Fruit fly (Drosophila melanogaster) whole organism, embryonic: Measurements from ENCODE around the gene Sry-alpha.

ENCODE experiments used
- Adf1 ChIP-seq: fragments of 200-800 bp; sonication (Bioruptor generic); IDR thresholded peaks from 2 replicates; pipeline ENCODE4 v1.3.6; 2022; ENCODE audit warnings: missing biosample characterization, missing genetic modification characterization
- CG10431 ChIP-seq: fragments of 200-800 bp; sonication (Bioruptor generic); optimal IDR thresholded peaks from 3 replicates; lab custom pipeline; 2018; ENCODE audit warnings: missing biosample characterization, mild to moderate bottlenecking, missing genetic modification characterization
- CG11093 ChIP-seq: fragments of 200-800 bp; sonication (Bioruptor generic); IDR thresholded peaks from 3 replicates; pipeline ENCODE4 v1.3.6; 2022; ENCODE audit warnings: missing biosample characterization, missing genetic modification characterization
- CG11723 ChIP-seq: fragments of 200-800 bp; sonication (Bioruptor generic); optimal IDR thresholded peaks from 2 replicates; lab custom pipeline; 2017; ENCODE audit warnings: missing biosample characterization, mild to moderate bottlenecking, missing genetic modification characterization
- CG12071 ChIP-seq: fragments of 200-800 bp; sonication (Bioruptor generic); optimal IDR thresholded peaks from 3 replicates; lab custom pipeline; 2018; ENCODE audit warnings: missing biosample characterization, mild to moderate bottlenecking, missing genetic modification characterization
- CG12391 ChIP-seq: fragments of 200-800 bp; sonication (Bioruptor generic); optimal IDR thresholded peaks from 3 replicates; lab custom pipeline; 2018; ENCODE audit warnings: missing biosample characterization, mild to moderate bottlenecking, missing genetic modification characterization, moderate library complexity
- CG13624 ChIP-seq: fragments of 200-800 bp; sonication (Bioruptor generic); optimal IDR thresholded peaks from 2 replicates; lab custom pipeline; 2016; ENCODE audit warnings: missing biosample characterization, missing genetic modification characterization
- CG14860 ChIP-seq: fragments of 200-800 bp; sonication (Bioruptor generic); IDR thresholded peaks from 3 replicates; pipeline ENCODE4 v1.3.6; 2022; ENCODE audit warnings: missing biosample characterization, missing genetic modification characterization; ENCODE audit not compliant: partially characterized antibody
- CG1529 ChIP-seq: fragments of 200-800 bp; sonication (Bioruptor generic); optimal IDR thresholded peaks from 3 replicates; lab custom pipeline; 2018; ENCODE audit warnings: missing biosample characterization, missing genetic modification characterization
- CG15601 ChIP-seq: fragments of 200-800 bp; sonication (Bioruptor generic); optimal IDR thresholded peaks from 3 replicates; lab custom pipeline; 2019; ENCODE audit warnings: missing biosample characterization, mild to moderate bottlenecking, missing genetic modification characterization, moderate library complexity
- CG16815 ChIP-seq: fragments of 200-800 bp; sonication (Bioruptor generic); optimal IDR thresholded peaks from 3 replicates; lab custom pipeline; 2017; ENCODE audit warnings: missing biosample characterization, mild to moderate bottlenecking, missing genetic modification characterization
- CG17385 ChIP-seq: fragments of 200-800 bp; sonication (Bioruptor generic); optimal IDR thresholded peaks from 3 replicates; lab custom pipeline; 2018; ENCODE audit warnings: missing biosample characterization, mild to moderate bottlenecking, missing genetic modification characterization
- CG17829 ChIP-seq: fragments of 200-800 bp; optimal IDR thresholded peaks from 2 replicates; lab custom pipeline; 2019; ENCODE audit warnings: missing biosample characterization, mild to moderate bottlenecking, missing genetic modification characterization, moderate library complexity
- CG2199 ChIP-seq: fragments of 200-800 bp; sonication (Bioruptor generic); IDR thresholded peaks from 3 replicates; pipeline ENCODE4 v1.3.6; 2022; ENCODE audit warnings: missing biosample characterization, missing genetic modification characterization
- CG2875 ChIP-seq: fragments of 200-800 bp; sonication (Bioruptor generic); optimal IDR thresholded peaks from 2 replicates; lab custom pipeline; 2017; ENCODE audit warnings: missing biosample characterization, mild to moderate bottlenecking, missing genetic modification characterization, missing genetic modification reagents
- CG30020 ChIP-seq: fragments of 200-800 bp; optimal IDR thresholded peaks from 2 replicates; lab custom pipeline; 2019; ENCODE audit warnings: missing biosample characterization, mild to moderate bottlenecking, missing genetic modification characterization, moderate library complexity
- CG3281 ChIP-seq: fragments of 200-800 bp; sonication (Bioruptor generic); optimal IDR thresholded peaks from 3 replicates; lab custom pipeline; 2017; ENCODE audit warnings: missing biosample characterization, mild to moderate bottlenecking, missing genetic modification characterization
- CG3407 ChIP-seq: fragments of 200-800 bp; sonication (Bioruptor generic); optimal IDR thresholded peaks from 2 replicates; lab custom pipeline; 2018; ENCODE audit warnings: missing biosample characterization, mild to moderate bottlenecking, missing genetic modification characterization
- CG3995 ChIP-seq: fragments of 200-800 bp; sonication (Bioruptor generic); optimal IDR thresholded peaks from 3 replicates; lab custom pipeline; 2016; ENCODE audit warnings: missing biosample characterization, missing genetic modification characterization
- CG4404 ChIP-seq: fragments of 200-800 bp; sonication (Bioruptor generic); IDR thresholded peaks from 2 replicates; pipeline ENCODE4 v1.3.6; 2022; ENCODE audit warnings: missing biosample characterization, missing genetic modification characterization
- CG4424 ChIP-seq: fragments of 200-800 bp; sonication (Bioruptor generic); optimal IDR thresholded peaks from 3 replicates; lab custom pipeline; 2016; ENCODE audit warnings: missing biosample characterization, missing genetic modification characterization
- CG4854 ChIP-seq: fragments of 200-800 bp; sonication (Bioruptor generic); optimal IDR thresholded peaks from 2 replicates; lab custom pipeline; 2016; ENCODE audit warnings: missing biosample characterization, missing genetic modification characterization, inconsistent platforms
- CG6175 ChIP-seq: fragments of 200-800 bp; sonication (Bioruptor generic); IDR thresholded peaks from 3 replicates; pipeline ENCODE4 v1.3.6; 2022; ENCODE audit warnings: missing biosample characterization, missing genetic modification characterization
- CG6683 ChIP-seq: fragments of 200-800 bp; sonication (Bioruptor generic); optimal IDR thresholded peaks from 2 replicates; lab custom pipeline; 2017; ENCODE audit warnings: missing biosample characterization, mild to moderate bottlenecking, missing genetic modification characterization, missing genetic modification reagents
- CG7839 ChIP-seq: fragments of 200-800 bp; sonication (Bioruptor generic); optimal IDR thresholded peaks from 3 replicates; lab custom pipeline; 2018; ENCODE audit warnings: missing biosample characterization, mild to moderate bottlenecking, missing genetic modification characterization, moderate library complexity
- CG9876 ChIP-seq: fragments of 200-800 bp; sonication (Bioruptor generic); optimal IDR thresholded peaks from 2 replicates; lab custom pipeline; 2016; ENCODE audit warnings: missing biosample characterization, missing genetic modification characterization
- CTCF ChIP-seq: fragments of 200-800 bp; sonication (Bioruptor generic); optimal IDR thresholded peaks from 2 replicates; lab custom pipeline; 2017; ENCODE audit warnings: missing biosample characterization, mild to moderate bottlenecking, missing genetic modification characterization, moderate library complexity
- Chrac-16 ChIP-seq: fragments of 200-800 bp; sonication (Bioruptor generic); optimal IDR thresholded peaks from 3 replicates; lab custom pipeline; 2016; ENCODE audit warnings: missing biosample characterization, missing genetic modification characterization
- Hr78 ChIP-seq, 2 experiments: fragments of 200-800 bp in 1 of 2; fragments of >200 bp in 1 of 2; sonication (Bioruptor generic) in 1 of 2; optimal IDR thresholded peaks; 2 replicates each; lab custom pipeline; 2017 to 2019; ENCODE audit warnings: missing biosample characterization in 2 of 2, missing genetic modification characterization in 2 of 2, mild to moderate bottlenecking in 1 of 2, moderate library complexity in 1 of 2
- MBD-R2 ChIP-seq: fragments of 200-800 bp; sonication (Bioruptor generic); IDR thresholded peaks from 2 replicates; pipeline ENCODE4 v1.3.6; 2022; ENCODE audit warnings: missing biosample characterization, missing genetic modification characterization
- Mes4 ChIP-seq: fragments of 200-800 bp; sonication (Bioruptor generic); optimal IDR thresholded peaks from 2 replicates; lab custom pipeline; 2016; ENCODE audit warnings: missing biosample characterization, missing genetic modification characterization
- Poxn ChIP-seq: fragments of 200-800 bp; sonication (Bioruptor generic); IDR thresholded peaks from 2 replicates; pipeline ENCODE4 v1.3.6; 2022; ENCODE audit warnings: missing biosample characterization, missing genetic modification characterization
- Rx ChIP-seq: fragments of 200-800 bp; sonication (Bioruptor generic); IDR thresholded peaks from 2 replicates; pipeline ENCODE4 v1.3.6; 2022; ENCODE audit warnings: missing biosample characterization, missing genetic modification characterization
- Sry-β ChIP-seq: fragments of 200-800 bp; sonication (Bioruptor generic); optimal IDR thresholded peaks from 2 replicates; lab custom pipeline; 2018; ENCODE audit warnings: missing biosample characterization, mild to moderate bottlenecking, missing genetic modification characterization, moderate library complexity
- Trl ChIP-seq, 3 experiments: fragments of >200 bp in 2 of 3; fragments of 200-800 bp in 1 of 3; sonication (Bioruptor generic) in 1 of 3; optimal IDR thresholded peaks; 2 replicates in 1 of 3; 3 replicates in 2 of 3; lab custom pipeline; 2016 to 2017; ENCODE audit warnings: missing biosample characterization in 1 of 3, missing genetic modification characterization in 1 of 3
- bab2 ChIP-seq: fragments of 200-800 bp; sonication (Bioruptor generic); optimal IDR thresholded peaks from 2 replicates; lab custom pipeline; 2016; ENCODE audit warnings: missing biosample characterization, missing genetic modification characterization
- bigmax ChIP-seq: fragments of 200-800 bp; sonication (Bioruptor generic); optimal IDR thresholded peaks from 2 replicates; lab custom pipeline; 2018; ENCODE audit warnings: missing biosample characterization, mild to moderate bottlenecking, missing genetic modification characterization
- emc ChIP-seq: fragments of 200-800 bp; sonication (Bioruptor generic); optimal IDR thresholded peaks from 2 replicates; lab custom pipeline; 2016; ENCODE audit warnings: missing biosample characterization, missing genetic modification characterization
- eve ChIP-seq, 2 experiments: fragments of >200 bp; optimal IDR thresholded peaks; 2 replicates each; lab custom pipeline; 2017; ENCODE audit warnings: missing biosample characterization in 2 of 2, missing genetic modification characterization in 2 of 2
- hb ChIP-seq: fragments of 200-800 bp; sonication (Bioruptor generic); IDR thresholded peaks from 3 replicates; pipeline ENCODE4 v1.3.6; 2022; ENCODE audit warnings: missing biosample characterization, missing genetic modification characterization; ENCODE audit not compliant: partially characterized antibody
- her ChIP-seq: fragments of 200-800 bp; sonication (Bioruptor generic); optimal IDR thresholded peaks from 2 replicates; lab custom pipeline; 2016; ENCODE audit warnings: missing biosample characterization, missing genetic modification characterization
- ind ChIP-seq: fragments of 200-800 bp; sonication (Bioruptor generic); optimal IDR thresholded peaks from 3 replicates; lab custom pipeline; 2016; ENCODE audit warnings: missing biosample characterization, missing genetic modification characterization
- lilli ChIP-seq: fragments of 200-800 bp; sonication (Bioruptor generic); optimal IDR thresholded peaks from 3 replicates; lab custom pipeline; 2016; ENCODE audit warnings: missing biosample characterization, missing genetic modification characterization
- maf-S ChIP-seq: fragments of 200-800 bp; sonication (Bioruptor generic); optimal IDR thresholded peaks from 2 replicates; lab custom pipeline; 2016; ENCODE audit warnings: missing biosample characterization, missing genetic modification characterization
- nom ChIP-seq: fragments of 200-800 bp; sonication (Bioruptor generic); optimal IDR thresholded peaks from 2 replicates; lab custom pipeline; 2017; ENCODE audit warnings: missing biosample characterization, missing genetic modification characterization, mild to moderate bottlenecking, moderate library complexity, missing genetic modification reagents
- oc ChIP-seq: fragments of 200-800 bp; sonication (Bioruptor generic); optimal IDR thresholded peaks from 2 replicates; lab custom pipeline; 2018; ENCODE audit warnings: missing biosample characterization, mild to moderate bottlenecking, missing genetic modification characterization, moderate library complexity
- run ChIP-seq: fragments of 200-800 bp; sonication (Bioruptor generic); optimal IDR thresholded peaks from 3 replicates; lab custom pipeline; 2018; ENCODE audit warnings: missing biosample characterization, mild to moderate bottlenecking, missing genetic modification characterization
- slbo ChIP-seq: fragments of 200-800 bp; sonication (Bioruptor generic); IDR thresholded peaks from 2 replicates; pipeline ENCODE4 v1.3.6; 2022; ENCODE audit warnings: missing biosample characterization, missing genetic modification characterization
- slp2 ChIP-seq: fragments of 200-800 bp; sonication (Bioruptor generic); optimal IDR thresholded peaks from 2 replicates; lab custom pipeline; 2016; ENCODE audit warnings: missing biosample characterization, missing genetic modification characterization
- trh ChIP-seq: fragments of 200-800 bp; sonication (Bioruptor generic); optimal IDR thresholded peaks from 2 replicates; lab custom pipeline; 2016; ENCODE audit warnings: missing biosample characterization, missing genetic modification characterization
- usp ChIP-seq: fragments of >200 bp; optimal IDR thresholded peaks from 2 replicates; lab custom pipeline; 2017; ENCODE audit warnings: missing biosample characterization, missing genetic modification characterization
- zen2 ChIP-seq: fragments of 200-800 bp; sonication (Bioruptor generic); IDR thresholded peaks from 3 replicates; pipeline ENCODE4 v1.3.6; 2022; ENCODE audit warnings: missing biosample characterization, missing genetic modification characterization; ENCODE audit not compliant: partially characterized antibody

Sry-alpha gene

dm6 chr3R:30039494-30039893 lies at the start of gene Sry-alpha, which contains the start of the genes janA and Sry-beta (continued):
- peak; percentile 54 for TF ChIP-seq Sry-β (GFP tag; lab: Kevin White, UChicago)
- peak; percentile 37 for TF ChIP-seq CG15601
- TF ChIP-seq CG3995: peak; percentile 78
- TF ChIP-seq CG12391 (tag; lab: Kevin White, UChicago): peak; percentile 59
- TF ChIP-seq CG7839 (tag; lab: Kevin White, UChicago): no peak
- TF ChIP-seq CG6683: no peak
- peak; percentile 67 for TF ChIP-seq CG30020 (tag; lab: Kevin White, UChicago)
- no peak for TF ChIP-seq nom
- peak; percentile 24; the same call in 1 of the 2 replicates for TF ChIP-seq slbo (GFP tag; lab: Robert Waterston, UW)
- no peak for TF ChIP-seq maf-S (GFP tag; lab: Kevin White, UChicago)
- TF ChIP-seq zen2 (GFP tag; lab: Robert Waterston, UW): peak; percentile 99
- no peak for TF ChIP-seq CG4854 (GFP tag; lab: Kevin White, UChicago)
- no peak for TF ChIP-seq CG17385 (GFP tag; lab: Kevin White, UChicago)
- TF ChIP-seq CG16815 (GFP tag; lab: Kevin White, UChicago): no peak
- TF ChIP-seq MBD-R2 (GFP tag; lab: Robert Waterston, UW): peak; percentile 93
- no peak for TF ChIP-seq CG11723 (GFP tag; lab: Kevin White, UChicago)
- TF ChIP-seq CG3281 (GFP tag; lab: Kevin White, UChicago): no peak
- TF ChIP-seq CG10431 (GFP tag; lab: Kevin White, UChicago): no peak
- peak; percentile 63 for TF ChIP-seq CG17829 (tag; lab: Kevin White, UChicago)
- TF ChIP-seq emc (GFP tag; lab: Kevin White, UChicago): no peak
- no peak for TF ChIP-seq CG4424
- TF ChIP-seq CG1529 (GFP tag; lab: Kevin White, UChicago): no peak
- TF ChIP-seq usp (GFP tag; lab: Kevin White, UChicago): no peak
- TF ChIP-seq CG6175 (GFP tag; lab: Robert Waterston, UW): no peak
- TF ChIP-seq CG2875 (GFP tag; lab: Kevin White, UChicago): no peak
- TF ChIP-seq CG12071 (GFP tag; lab: Kevin White, UChicago): no peak
- no peak for TF ChIP-seq trh (GFP tag; lab: Kevin White, UChicago)
- TF ChIP-seq Mes4 (GFP tag; lab: Kevin White, UChicago): no peak
- TF ChIP-seq CTCF: peak; percentile 35
- TF ChIP-seq CG14860 (GFP tag; lab: Robert Waterston, UW): peak; percentile 99
- TF ChIP-seq her (GFP tag; lab: Kevin White, UChicago): no peak
- TF ChIP-seq Trl (optimal IDR thresholded peaks at IDR 0.05; lab: Kevin White, UChicago): no peak
- no peak for TF ChIP-seq Trl (GFP tag; optimal IDR thresholded peaks at IDR 0.05; lab: Kevin White, UChicago)
- peak; percentile 99 for TF ChIP-seq hb (GFP tag; lab: Robert Waterston, UW)
- TF ChIP-seq Chrac-16 (GFP tag; lab: Kevin White, UChicago): no peak
- TF ChIP-seq Rx (GFP tag; lab: Robert Waterston, UW): no peak
- no peak for TF ChIP-seq Hr78 (GFP tag; optimal IDR thresholded peaks at IDR 0.05; lab: Kevin White, UChicago)
- TF ChIP-seq Poxn (GFP tag; lab: Robert Waterston, UW): no peak
- TF ChIP-seq CG9876: no peak
- no peak for TF ChIP-seq CG4404 (GFP tag; lab: Robert Waterston, UW)
- TF ChIP-seq CG2199 (GFP tag; lab: Robert Waterston, UW): no peak
- TF ChIP-seq lilli (GFP tag; lab: Kevin White, UChicago): peak; percentile 56
- no peak for TF ChIP-seq CG11093 (GFP tag; lab: Robert Waterston, UW)
- TF ChIP-seq oc: no peak
- TF ChIP-seq CG3407 (GFP tag; lab: Kevin White, UChicago): no peak
- TF ChIP-seq CG13624: no peak
- TF ChIP-seq bigmax (GFP tag; lab: Kevin White, UChicago): no peak
- TF ChIP-seq Adf1: peak; percentile 51
- no peak for TF ChIP-seq eve (GFP tag; optimal IDR thresholded peaks at IDR 0.05; lab: Kevin White, UChicago)
- no peak for TF ChIP-seq bab2 (GFP tag; lab: Kevin White, UChicago)
- TF ChIP-seq run (tag; lab: Kevin White, UChicago): no peak
- TF ChIP-seq ind (GFP tag; lab: Kevin White, UChicago): no peak
- no peak for TF ChIP-seq slp2
